Fruit fly (Drosophila melanogaster) whole organism, embryonic: ENCODE results near the gene CG14015.

Source experiments
- CG17385 ChIP-seq: fragments of 200-800 bp; sonication (Bioruptor generic); optimal IDR thresholded peaks from 3 replicates; lab custom pipeline; 2018; ENCODE audit warnings: missing biosample characterization, mild to moderate bottlenecking, missing genetic modification characterization
- Hmx ChIP-seq: fragments of 200-800 bp; sonication (Bioruptor generic); optimal IDR thresholded peaks from 2 replicates; lab custom pipeline; 2016; ENCODE audit warnings: missing biosample characterization, missing genetic modification characterization

dm6 chr2L:5546518-5547287 lies 7.7 kb upstream of the CG14015 start, which contains the start of gene Oscillin:
- TF ChIP-seq CG17385 (GFP tag; lab: Kevin White, UChicago) = peak; percentile 89
- peak; percentile 56 for TF ChIP-seq Hmx
